Fruit fly (Drosophila melanogaster) Kc167 (cell line): ENCODE results near the gene CG17570.

Source experiments
- Myc ChIP-seq: fragments of >200 bp; optimal IDR thresholded peaks from 2 replicates; lab custom pipeline; 2017; ENCODE audit warnings: missing external identifiers
- Sin3A ChIP-seq: fragments of >200 bp; optimal IDR thresholded peaks from 2 replicates; lab custom pipeline; 2018; ENCODE audit warnings: missing external identifiers
- h ChIP-seq: fragments of >200 bp; optimal IDR thresholded peaks from 3 replicates; lab custom pipeline; 2018; ENCODE audit warnings: missing external identifiers
- insv ChIP-seq: fragments of >200 bp; optimal IDR thresholded peaks from 3 replicates; lab custom pipeline; 2018; ENCODE audit warnings: missing external identifiers
- psq ChIP-seq: fragments of >200 bp; optimal IDR thresholded peaks from 2 replicates; lab custom pipeline; 2017; ENCODE audit warnings: missing external identifiers
- ttk ChIP-seq: sonication (Bioruptor generic); optimal IDR thresholded peaks from 2 replicates; lab custom pipeline; 2017; ENCODE audit warnings: missing external identifiers

The CG17570 gene

DNA sequence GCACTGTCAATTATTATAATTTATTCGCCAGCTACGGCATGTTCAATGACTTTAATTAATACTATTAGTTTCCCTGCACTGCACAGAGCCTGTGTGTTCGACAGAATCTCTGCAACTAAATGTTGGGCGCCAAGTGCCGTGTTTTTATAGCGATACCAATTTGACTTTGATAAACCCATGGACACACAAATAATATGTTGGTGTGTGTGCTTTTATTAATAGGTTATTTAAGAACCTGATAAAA is at the start of gene CG17570:
CG17570 (minus strand) TSS at position 101 of the 244 bp plus-strand sequence.
- TF ChIP-seq ttk (lab: Kevin White, UChicago) (no peak), h (lab: Kevin White, UChicago) (no peak), Sin3A (lab: Kevin White, UChicago) (no peak), insv (no peak), Myc (lab: Kevin White, UChicago) (no peak), psq (lab: Kevin White, UChicago) (no peak)

dm6 chr2L:20313117-20313645 is 49.0 kb upstream of the CG17570 start:
- TF ChIP-seq psq (lab: Kevin White, UChicago) (no peak), Sin3A (lab: Kevin White, UChicago) (no peak), h (lab: Kevin White, UChicago) (no peak), ttk (lab: Kevin White, UChicago) (no peak), Myc (lab: Kevin White, UChicago) (no peak), insv (no peak)

dm6 chr2L:20310751-20311387 is 46.6 kb upstream of the CG17570 start, which contains the start of gene spir:
spir (plus strand) TSS chr2L:20311219.
- TF ChIP-seq Myc (lab: Kevin White, UChicago) (no peak), psq (lab: Kevin White, UChicago) (no peak), h (lab: Kevin White, UChicago) (no peak), insv (no peak)

DNA sequence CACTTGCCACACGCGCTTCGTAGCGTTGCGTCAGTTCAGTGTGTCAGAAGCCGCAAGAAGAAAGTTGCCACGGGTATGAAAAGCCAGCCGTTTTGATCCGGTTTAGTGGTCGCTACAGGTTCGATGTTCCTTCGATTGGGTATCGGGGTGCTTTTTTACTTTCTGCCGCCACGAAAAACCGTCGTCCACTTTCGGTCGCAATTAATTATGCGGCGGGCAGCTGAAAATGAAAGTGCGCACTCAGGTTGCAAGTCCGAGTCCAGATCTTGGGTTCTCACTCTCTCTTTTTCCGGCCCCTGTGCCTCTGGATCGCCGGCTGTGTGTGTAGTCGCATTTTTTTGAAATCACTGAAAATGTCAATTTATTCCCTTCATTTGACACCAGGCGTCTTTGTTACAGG is 32.7 kb upstream of the CG17570 start:
- TF ChIP-seq insv (no peak), h (lab: Kevin White, UChicago) (no peak), Myc (lab: Kevin White, UChicago) (no peak), Sin3A (lab: Kevin White, UChicago) (no peak), ttk (lab: Kevin White, UChicago) (no peak), psq (lab: Kevin White, UChicago) (no peak)

DNA sequence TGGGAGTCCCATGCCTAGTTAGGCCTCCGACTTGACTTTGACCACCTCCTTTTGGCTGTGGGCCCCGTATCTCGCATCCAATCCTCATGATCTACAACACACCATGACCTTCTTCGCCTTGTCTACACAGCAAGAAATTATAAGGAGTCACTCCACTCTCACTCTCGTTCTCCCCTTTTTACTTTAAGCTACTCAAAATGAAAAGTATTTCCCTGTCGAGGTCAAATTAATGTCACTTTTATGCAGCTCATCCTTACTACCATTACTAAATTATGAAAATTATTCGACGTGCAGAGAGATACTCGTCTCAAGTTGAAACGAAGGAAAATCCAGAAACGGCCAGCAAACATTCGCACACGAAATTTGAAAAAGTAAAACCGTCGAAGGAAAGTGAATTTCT is 31.6 kb upstream of the CG17570 start:
- TF ChIP-seq h (lab: Kevin White, UChicago) (no peak), Myc (lab: Kevin White, UChicago) (no peak), insv (no peak), ttk (lab: Kevin White, UChicago) (no peak), psq (lab: Kevin White, UChicago) (no peak), Sin3A (lab: Kevin White, UChicago) (no peak)

DNA sequence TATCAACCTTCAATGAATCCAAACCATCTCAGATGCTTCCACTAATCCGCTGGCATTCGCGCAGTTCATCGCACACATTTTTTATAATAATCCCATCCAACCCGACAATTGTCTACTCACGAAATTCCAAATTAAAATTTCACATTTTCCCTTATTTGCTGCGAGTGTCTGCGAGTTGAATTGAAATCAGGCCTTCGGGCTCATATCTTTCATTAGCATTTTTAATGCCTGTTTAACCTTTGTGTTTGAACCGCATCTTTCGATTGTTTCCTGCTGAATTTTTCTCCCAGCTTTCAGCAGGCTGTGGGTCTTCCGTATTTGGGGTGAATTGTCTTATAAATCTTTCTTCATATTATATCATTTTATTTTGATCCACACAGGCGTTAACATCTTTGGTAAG is 30.2 kb upstream of the CG17570 start, which contains the start of gene CG12617:
CG12617 (plus strand) TSS at position 301 of the 400 bp plus-strand sequence.
- no peak for TF ChIP-seq Myc (lab: Kevin White, UChicago)
- TF ChIP-seq ttk (lab: Kevin White, UChicago): no peak
- TF ChIP-seq Sin3A (lab: Kevin White, UChicago): no peak
- TF ChIP-seq psq (lab: Kevin White, UChicago): no peak
- TF ChIP-seq insv: no peak
- TF ChIP-seq h (lab: Kevin White, UChicago): no peak

DNA sequence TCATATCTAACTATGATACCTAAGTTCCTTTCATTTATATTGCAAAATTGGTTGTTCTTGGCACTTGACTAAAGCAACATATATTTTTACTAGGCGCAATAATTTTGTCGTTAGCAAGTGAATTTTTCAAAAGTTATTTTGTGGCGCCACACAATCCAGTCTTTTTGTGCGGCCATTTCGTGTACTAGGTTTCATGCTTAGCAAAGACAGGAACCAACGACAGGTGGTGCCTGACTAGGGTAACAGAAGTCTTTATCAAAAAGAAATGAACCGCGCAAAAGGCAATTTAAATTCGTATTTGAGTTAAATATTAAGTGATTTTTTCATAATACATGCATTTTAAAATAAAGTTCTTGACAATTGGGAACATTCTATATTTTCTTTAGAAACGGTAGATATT is 29.7 kb upstream of the CG17570 start:
- TF ChIP-seq Myc (lab: Kevin White, UChicago) (no peak), psq (lab: Kevin White, UChicago) (no peak), ttk (lab: Kevin White, UChicago) (no peak), Sin3A (lab: Kevin White, UChicago) (no peak), h (lab: Kevin White, UChicago) (no peak), insv (no peak)

DNA sequence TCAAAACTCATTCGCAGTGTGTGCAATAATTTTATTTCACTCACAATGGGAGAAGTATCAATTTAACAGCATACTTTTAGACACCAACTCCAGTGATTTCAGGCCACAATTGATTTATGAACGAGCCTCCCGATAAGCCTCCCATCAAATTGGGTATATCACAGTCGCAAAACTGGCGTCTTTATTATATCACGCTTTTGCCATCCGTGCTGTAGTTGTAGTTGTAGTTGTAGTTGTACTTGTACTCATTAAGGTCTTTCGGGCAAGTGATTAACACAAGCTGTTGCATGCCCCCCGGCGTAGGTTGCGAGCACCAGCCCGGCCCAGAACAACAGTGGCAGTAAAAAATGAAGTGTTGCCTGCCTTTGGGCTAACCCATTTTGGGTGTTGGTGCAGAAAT is 26.4 kb upstream of the CG17570 start:
- TF ChIP-seq ttk (lab: Kevin White, UChicago) (no peak), psq (lab: Kevin White, UChicago) (no peak), h (lab: Kevin White, UChicago) (no peak), Sin3A (lab: Kevin White, UChicago) (no peak), insv (no peak), Myc (lab: Kevin White, UChicago) (no peak)

DNA sequence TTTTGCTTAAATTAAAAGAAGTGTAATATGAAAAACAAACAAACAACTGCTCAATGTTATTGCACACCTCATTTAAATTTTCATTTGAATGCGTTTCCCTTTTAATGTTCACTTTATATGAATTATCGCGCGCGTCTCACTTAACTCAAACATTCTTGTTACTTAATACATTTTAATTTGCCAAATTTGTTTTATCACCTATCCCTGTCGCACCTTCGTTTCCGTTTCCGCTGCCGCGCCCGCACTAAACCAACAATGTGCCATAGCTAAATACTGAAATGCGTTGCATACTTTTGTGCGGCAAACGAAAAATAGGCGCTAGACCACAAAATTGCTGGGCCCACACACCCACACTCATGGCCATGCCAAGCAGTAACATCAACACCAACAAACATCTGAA is 23.0 kb upstream of the CG17570 start:
- no peak for TF ChIP-seq insv
- TF ChIP-seq Myc (lab: Kevin White, UChicago): no peak
- no peak for TF ChIP-seq Sin3A (lab: Kevin White, UChicago)
- TF ChIP-seq psq (lab: Kevin White, UChicago): no peak
- TF ChIP-seq h (lab: Kevin White, UChicago): no peak

DNA sequence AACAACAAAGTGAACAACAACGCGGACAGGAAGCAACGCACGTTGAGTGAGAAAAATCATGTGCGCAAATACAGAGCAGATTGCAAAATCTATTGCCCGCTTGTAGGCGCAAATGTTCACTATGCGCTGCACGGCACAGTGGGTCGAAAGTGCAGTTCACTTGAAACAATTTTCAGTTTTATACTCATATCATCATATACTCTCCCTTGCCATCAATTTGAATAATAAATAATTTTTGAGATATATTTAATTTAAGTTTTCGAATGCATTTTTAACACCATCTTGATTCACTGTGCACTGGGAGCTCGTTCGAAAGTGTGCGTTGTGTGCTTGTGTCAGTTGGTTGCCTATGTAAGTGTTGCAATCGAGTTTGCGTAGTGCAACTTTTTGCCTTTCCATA is 3.0 kb upstream of the CG17570 start:
- TF ChIP-seq Myc (lab: Kevin White, UChicago) (no peak), ttk (lab: Kevin White, UChicago) (no peak), h (lab: Kevin White, UChicago) (no peak), Sin3A (lab: Kevin White, UChicago) (no peak), psq (lab: Kevin White, UChicago) (no peak), insv (no peak)

- TF ChIP-seq psq (lab: Kevin White, UChicago): no peak
- TF ChIP-seq Myc (lab: Kevin White, UChicago): no peak
- no peak for TF ChIP-seq h (lab: Kevin White, UChicago)
- no peak for TF ChIP-seq Sin3A (lab: Kevin White, UChicago)
- no peak for TF ChIP-seq ttk (lab: Kevin White, UChicago)
- no peak for TF ChIP-seq insv
Observed at dm6 chr2L:20264568-20265547, 634 bp upstream of the CG17570 start.
